Fruit fly (Drosophila melanogaster) whole organism, embryonic: ENCODE results near the gene Jhbp12.

Experiments
- ATbp ChIP-seq: fragments of 200-800 bp; sonication (Bioruptor generic); optimal IDR thresholded peaks from 2 replicates; lab custom pipeline; 2017; ENCODE audit warnings: missing biosample characterization, mild to moderate bottlenecking, missing genetic modification characterization, missing genetic modification reagents
- Asciz ChIP-seq: fragments of 200-800 bp; sonication (Bioruptor generic); optimal IDR thresholded peaks from 2 replicates; lab custom pipeline; 2017; ENCODE audit warnings: missing biosample characterization, mild to moderate bottlenecking, missing genetic modification characterization, missing genetic modification reagents
- B-H1 ChIP-seq: fragments of 200-800 bp; sonication (Bioruptor generic); IDR thresholded peaks from 3 replicates; pipeline ENCODE4 v1.3.6; 2022; ENCODE audit warnings: missing biosample characterization, missing genetic modification characterization
- Bdp1 ChIP-seq: fragments of 200-800 bp; sonication (Bioruptor generic); optimal IDR thresholded peaks from 3 replicates; lab custom pipeline; 2016; ENCODE audit warnings: missing biosample characterization, missing genetic modification characterization
- CG10959 ChIP-seq: fragments of 200-800 bp; sonication (Bioruptor generic); IDR thresholded peaks from 2 replicates; pipeline ENCODE4 v1.3.6; 2022; ENCODE audit warnings: missing biosample characterization, missing genetic modification characterization
- CG14710 ChIP-seq: fragments of 200-800 bp; sonication (Bioruptor generic); optimal IDR thresholded peaks from 3 replicates; lab custom pipeline; 2019; ENCODE audit warnings: missing biosample characterization, mild to moderate bottlenecking, missing genetic modification characterization, moderate library complexity
- CG17186 ChIP-seq: fragments of 200-800 bp; sonication (Bioruptor generic); optimal IDR thresholded peaks from 3 replicates; lab custom pipeline; 2017; ENCODE audit warnings: missing biosample characterization, missing genetic modification reagents, missing genetic modification characterization
- CG17568 ChIP-seq: fragments of 200-800 bp; sonication (Bioruptor generic); optimal IDR thresholded peaks from 2 replicates; lab custom pipeline; 2018; ENCODE audit warnings: missing biosample characterization, mild to moderate bottlenecking, missing genetic modification characterization, moderate library complexity
- CG18262 ChIP-seq: fragments of 200-800 bp; optimal IDR thresholded peaks from 3 replicates; lab custom pipeline; 2019; ENCODE audit warnings: missing biosample characterization, mild to moderate bottlenecking, missing genetic modification characterization, moderate library complexity
- CG18599 ChIP-seq: fragments of 200-800 bp; sonication (Bioruptor generic); optimal IDR thresholded peaks from 3 replicates; lab custom pipeline; 2017; ENCODE audit warnings: missing biosample characterization, missing genetic modification characterization, mild to moderate bottlenecking, moderate library complexity, missing genetic modification reagents
- CG2875 ChIP-seq: fragments of 200-800 bp; sonication (Bioruptor generic); optimal IDR thresholded peaks from 2 replicates; lab custom pipeline; 2017; ENCODE audit warnings: missing biosample characterization, mild to moderate bottlenecking, missing genetic modification characterization, missing genetic modification reagents
- CG30020 ChIP-seq: fragments of 200-800 bp; optimal IDR thresholded peaks from 2 replicates; lab custom pipeline; 2019; ENCODE audit warnings: missing biosample characterization, mild to moderate bottlenecking, missing genetic modification characterization, moderate library complexity
- CG32532 ChIP-seq: fragments of 200-800 bp; sonication (Bioruptor generic); IDR thresholded peaks from 2 replicates; pipeline ENCODE4 v1.3.6; 2022; ENCODE audit warnings: missing biosample characterization, missing genetic modification characterization
- CG4424 ChIP-seq: fragments of 200-800 bp; sonication (Bioruptor generic); optimal IDR thresholded peaks from 3 replicates; lab custom pipeline; 2016; ENCODE audit warnings: missing biosample characterization, missing genetic modification characterization
- CG4707 ChIP-seq: fragments of 200-800 bp; sonication (Bioruptor generic); optimal IDR thresholded peaks from 2 replicates; lab custom pipeline; 2018; ENCODE audit warnings: missing biosample characterization, mild to moderate bottlenecking, missing genetic modification characterization, moderate library complexity
- CG7271 ChIP-seq: fragments of 200-800 bp; sonication (Bioruptor generic); optimal IDR thresholded peaks from 2 replicates; lab custom pipeline; 2018; ENCODE audit warnings: missing biosample characterization, mild to moderate bottlenecking, missing genetic modification characterization, moderate library complexity
- CG8359 ChIP-seq: fragments of 200-800 bp; sonication (Bioruptor generic); optimal IDR thresholded peaks from 2 replicates; lab custom pipeline; 2017; ENCODE audit warnings: missing biosample characterization, mild to moderate bottlenecking, missing genetic modification characterization, borderline replicate concordance
- CG9437 ChIP-seq: fragments of 200-800 bp; sonication (Bioruptor generic); optimal IDR thresholded peaks from 2 replicates; lab custom pipeline; 2018; ENCODE audit warnings: missing biosample characterization, mild to moderate bottlenecking, missing genetic modification characterization
- CG9876 ChIP-seq: fragments of 200-800 bp; sonication (Bioruptor generic); optimal IDR thresholded peaks from 2 replicates; lab custom pipeline; 2016; ENCODE audit warnings: missing biosample characterization, missing genetic modification characterization
- CrebB ChIP-seq: fragments of 200-800 bp; sonication (Bioruptor generic); optimal IDR thresholded peaks from 3 replicates; lab custom pipeline; 2018; ENCODE audit warnings: missing biosample characterization, mild to moderate bottlenecking, missing genetic modification characterization
- D19B ChIP-seq: fragments of 200-800 bp; sonication (Bioruptor generic); optimal IDR thresholded peaks from 2 replicates; lab custom pipeline; 2017; ENCODE audit warnings: missing biosample characterization, mild to moderate bottlenecking, missing genetic modification characterization
- Dll ChIP-seq: fragments of 200-800 bp; sonication (Bioruptor generic); IDR thresholded peaks from 4 replicates; pipeline ENCODE4 v1.3.6; 2022; ENCODE audit warnings: missing biosample characterization, missing genetic modification characterization; ENCODE audit not compliant: partially characterized antibody
- Dref ChIP-seq: fragments of 200-800 bp; sonication (Bioruptor generic); IDR thresholded peaks from 2 replicates; pipeline ENCODE4 v1.3.6; 2022; ENCODE audit warnings: missing biosample characterization, missing genetic modification characterization
- Eip74EF ChIP-seq, 2 experiments: fragments of 200-800 bp in 1 of 2; fragments of >200 bp in 1 of 2; sonication (Bioruptor generic) in 1 of 2; optimal IDR thresholded peaks; 2 replicates each; lab custom pipeline; 2017 to 2019; ENCODE audit warnings: missing biosample characterization in 2 of 2, missing genetic modification characterization in 2 of 2, mild to moderate bottlenecking in 1 of 2, moderate library complexity in 1 of 2
- HHEX ChIP-seq: fragments of 200-800 bp; sonication (Bioruptor generic); optimal IDR thresholded peaks from 3 replicates; lab custom pipeline; 2017; ENCODE audit warnings: missing biosample characterization, mild to moderate bottlenecking, missing genetic modification characterization, missing genetic modification reagents
- Hr3 ChIP-seq: fragments of 200-800 bp; sonication (Bioruptor generic); optimal IDR thresholded peaks from 3 replicates; lab custom pipeline; 2016; ENCODE audit warnings: missing biosample characterization, missing genetic modification characterization
- MTF-1 ChIP-seq: fragments of 200-800 bp; sonication (Bioruptor generic); optimal IDR thresholded peaks from 2 replicates; lab custom pipeline; 2018; ENCODE audit warnings: missing biosample characterization, mild to moderate bottlenecking, missing genetic modification characterization, borderline replicate concordance
- Mrtf ChIP-seq: fragments of 200-800 bp; sonication (Bioruptor generic); IDR thresholded peaks from 3 replicates; pipeline ENCODE4 v1.3.6; 2022; ENCODE audit warnings: missing biosample characterization, missing genetic modification characterization
- NfI ChIP-seq: fragments of 200-800 bp; sonication (Bioruptor generic); optimal IDR thresholded peaks from 3 replicates; lab custom pipeline; 2018; ENCODE audit warnings: missing biosample characterization, mild to moderate bottlenecking, missing genetic modification characterization, moderate library complexity
- Sox102F ChIP-seq: fragments of 200-800 bp; sonication (Bioruptor generic); optimal IDR thresholded peaks from 2 replicates; lab custom pipeline; 2018; ENCODE audit warnings: missing biosample characterization, mild to moderate bottlenecking, missing genetic modification characterization, moderate library complexity
- Xrp1 ChIP-seq: fragments of 200-800 bp; sonication (Bioruptor generic); IDR thresholded peaks from 2 replicates; pipeline ENCODE4 v1.3.6; 2022; ENCODE audit warnings: missing biosample characterization, missing genetic modification characterization
- aop ChIP-seq: fragments of 200-800 bp; sonication (Bioruptor generic); IDR thresholded peaks from 2 replicates; pipeline ENCODE4 v1.3.6; 2022; ENCODE audit warnings: missing biosample characterization, missing genetic modification characterization
- ase ChIP-seq: fragments of 200-800 bp; sonication (Bioruptor generic); IDR thresholded peaks from 3 replicates; pipeline ENCODE4 v1.3.6; 2022; ENCODE audit warnings: missing biosample characterization, missing genetic modification characterization
- br ChIP-seq: fragments of >200 bp; optimal IDR thresholded peaks from 2 replicates; lab custom pipeline; 2017
- emc ChIP-seq: fragments of 200-800 bp; sonication (Bioruptor generic); optimal IDR thresholded peaks from 2 replicates; lab custom pipeline; 2016; ENCODE audit warnings: missing biosample characterization, missing genetic modification characterization
- esg ChIP-seq: fragments of 200-800 bp; sonication (Bioruptor generic); conservative IDR thresholded peaks from 2 replicates; pipeline ENCODE4 v1.3.6; 2022; ENCODE audit warnings: missing biosample characterization, missing genetic modification characterization
- ftz-f1 ChIP-seq: fragments of 200-800 bp; sonication (Bioruptor generic); optimal IDR thresholded peaks from 2 replicates; lab custom pipeline; 2016; ENCODE audit warnings: missing biosample characterization, missing genetic modification characterization
- gcm ChIP-seq: fragments of 200-800 bp; sonication (Bioruptor generic); optimal IDR thresholded peaks from 2 replicates; lab custom pipeline; 2019; ENCODE audit warnings: missing biosample characterization, mild to moderate bottlenecking, missing genetic modification characterization, moderate library complexity
- jigr1 ChIP-seq: fragments of 200-800 bp; sonication (Bioruptor generic); IDR thresholded peaks from 3 replicates; pipeline ENCODE4 v1.3.6; 2022; ENCODE audit warnings: missing biosample characterization, missing genetic modification characterization
- kni ChIP-seq: fragments of 200-800 bp; sonication (Bioruptor generic); optimal IDR thresholded peaks from 3 replicates; lab custom pipeline; 2017; ENCODE audit warnings: mild to moderate bottlenecking, missing biosample characterization, missing genetic modification reagents, missing genetic modification characterization
- lbe ChIP-seq: fragments of 200-800 bp; sonication (Bioruptor generic); optimal IDR thresholded peaks from 2 replicates; lab custom pipeline; 2016; ENCODE audit warnings: missing biosample characterization, mild to moderate bottlenecking, missing genetic modification characterization
- lola ChIP-seq, 3 experiments: fragments of >200 bp in 2 of 3; fragments of 200-800 bp in 1 of 3; sonication (Bioruptor generic) in 1 of 3; optimal IDR thresholded peaks; 2 replicates each; lab custom pipeline; 2017 to 2019; ENCODE audit warnings: missing biosample characterization in 3 of 3, missing genetic modification characterization in 3 of 3, mild to moderate bottlenecking in 1 of 3, moderate library complexity in 1 of 3
- oc ChIP-seq: fragments of 200-800 bp; sonication (Bioruptor generic); optimal IDR thresholded peaks from 2 replicates; lab custom pipeline; 2018; ENCODE audit warnings: missing biosample characterization, mild to moderate bottlenecking, missing genetic modification characterization, moderate library complexity
- scrt ChIP-seq: fragments of 200-800 bp; sonication (Bioruptor generic); optimal IDR thresholded peaks from 2 replicates; lab custom pipeline; 2018; ENCODE audit warnings: missing biosample characterization, mild to moderate bottlenecking, missing genetic modification characterization, moderate library complexity
- sens-2 ChIP-seq: fragments of 200-800 bp; sonication (Bioruptor generic); IDR thresholded peaks from 2 replicates; pipeline ENCODE4 v1.3.6; 2022; ENCODE audit warnings: missing biosample characterization, missing genetic modification characterization
- sob ChIP-seq: fragments of 200-800 bp; sonication (Bioruptor generic); IDR thresholded peaks from 2 replicates; pipeline ENCODE4 v1.3.6; 2022; ENCODE audit warnings: missing biosample characterization, missing genetic modification characterization
- twi ChIP-seq: fragments of 200-800 bp; optimal IDR thresholded peaks from 2 replicates; lab custom pipeline; 2019; ENCODE audit warnings: missing biosample characterization, mild to moderate bottlenecking, missing genetic modification characterization, moderate library complexity
- tx ChIP-seq: fragments of 200-800 bp; sonication (Bioruptor generic); optimal IDR thresholded peaks from 2 replicates; lab custom pipeline; 2016; ENCODE audit warnings: missing biosample characterization, missing genetic modification characterization
- zen ChIP-seq: fragments of 200-800 bp; sonication (Bioruptor generic); optimal IDR thresholded peaks from 3 replicates; lab custom pipeline; 2018; ENCODE audit warnings: missing biosample characterization, mild to moderate bottlenecking, missing genetic modification characterization, moderate library complexity
- zfh1 ChIP-seq: fragments of 200-800 bp; sonication (Bioruptor generic); IDR thresholded peaks from 3 replicates; pipeline ENCODE4 v1.3.6; 2022; ENCODE audit warnings: missing biosample characterization, missing genetic modification characterization

Gene Jhbp12

DNA sequence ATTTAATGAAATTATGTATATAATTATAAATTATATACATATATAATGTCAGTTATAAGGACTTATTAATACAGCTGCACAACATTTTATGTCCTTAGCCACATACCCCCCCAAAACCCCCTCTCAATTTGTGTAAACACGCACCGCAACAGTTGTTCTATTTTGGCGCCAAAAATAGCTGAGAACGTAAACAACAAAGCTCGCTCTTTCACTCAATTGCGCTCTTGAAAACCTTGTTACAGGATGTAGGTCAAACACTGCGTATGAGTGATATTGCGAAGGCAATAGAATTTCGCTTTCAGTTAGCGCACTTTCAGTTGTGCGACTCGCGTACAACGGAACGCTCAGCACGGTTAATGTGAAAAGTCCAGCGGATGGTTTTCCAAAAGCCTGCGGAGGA, 19.8 kb downstream of the Jhbp12 start, which contains the start of gene Esyt2 (continued):
- TF ChIP-seq CG8359 (GFP tag; lab: Kevin White, UChicago) (no peak), kni (GFP tag; lab: Kevin White, UChicago) (no peak), B-H1 (peak; percentile 41; the same call in 1 of the 3 replicates), jigr1 (no peak), CG4707 (GFP tag; lab: Kevin White, UChicago) (no peak), esg (GFP tag; lab: Robert Waterston, UW) (no peak), CG17568 (GFP tag; lab: Kevin White, UChicago) (no peak), sob (GFP tag; lab: Robert Waterston, UW) (peak; percentile 37; the same call in 1 of the 2 replicates), Mrtf (no peak), Sox102F (GFP tag; lab: Kevin White, UChicago) (peak; percentile 55), CG17186 (no peak), emc (GFP tag; lab: Kevin White, UChicago) (no peak), CG32532 (GFP tag; lab: Robert Waterston, UW) (peak; percentile 74), CG9876 (GFP tag; lab: Kevin White, UChicago) (no peak), ase (GFP tag; lab: Robert Waterston, UW) (peak; percentile 37; the same call in 1 of the 3 replicates), ATbp (GFP tag; lab: Kevin White, UChicago) (peak; percentile 13), CG30020 (tag; lab: Kevin White, UChicago) (no peak), br (no peak), gcm (no peak), Dref (no peak), scrt (GFP tag; lab: Kevin White, UChicago) (peak; percentile 93), HHEX (GFP tag; lab: Kevin White, UChicago) (peak; percentile 55), CG10959 (GFP tag; lab: Robert Waterston, UW) (no peak), Bdp1 (GFP tag; lab: Kevin White, UChicago) (no peak), CG18262 (tag; lab: Kevin White, UChicago) (peak; percentile 47), CG7271 (no peak), D19B (GFP tag; lab: Kevin White, UChicago) (no peak), NfI (GFP tag; lab: Kevin White, UChicago) (no peak), tx (GFP tag; lab: Kevin White, UChicago) (no peak), Asciz (GFP tag; lab: Kevin White, UChicago) (peak; percentile 4), ftz-f1 (GFP tag; lab: Kevin White, UChicago) (peak; percentile 42), CG2875 (no peak), twi (tag; lab: Kevin White, UChicago) (no peak), Eip74EF (GFP tag; optimal IDR thresholded peaks at IDR 0.05; lab: Kevin White, UChicago) (no peak), oc (no peak), CG4424 (GFP tag; lab: Kevin White, UChicago) (no peak), sens-2 (GFP tag; lab: Robert Waterston, UW) (no peak), zfh1 (peak; percentile 6; the same call in 1 of the 3 replicates), CG14710 (tag; lab: Kevin White, UChicago) (no peak), CG9437 (no peak), MTF-1 (no peak), lola (GFP tag; optimal IDR thresholded peaks at IDR 0.05; lab: Kevin White, UChicago) (no peak), lbe (GFP tag; lab: Kevin White, UChicago) (no peak), Xrp1 (GFP tag; lab: Robert Waterston, UW) (peak; percentile 23; the same call in 1 of the 2 replicates), Dll (no peak), CrebB (tag; lab: Kevin White, UChicago) (no peak), zen (tag; lab: Kevin White, UChicago) (no peak), aop (GFP tag; lab: Robert Waterston, UW) (no peak), CG18599 (GFP tag; lab: Kevin White, UChicago) (peak; percentile 62), Hr3 (GFP tag; lab: Kevin White, UChicago) (no peak)
